Worm (Caenorhabditis elegans) whole organism, late embryonic: ENCODE data around the gene vnut-1.

Source experiments
- C08G9.2 ChIP-seq: sonication (generic microtip); optimal IDR thresholded peaks from 2 replicates; lab custom pipeline; 2016; ENCODE audit warnings: mild to moderate bottlenecking, missing genetic modification characterization, moderate library complexity, missing compliant biosample characterization
- F13H6.1 ChIP-seq: sonication (generic microtip); optimal IDR thresholded peaks from 2 replicates; lab custom pipeline; 2016; ENCODE audit warnings: missing genetic modification characterization, missing compliant biosample characterization
- K02D7.2 ChIP-seq: sonication (generic microtip); optimal IDR thresholded peaks from 2 replicates; lab custom pipeline; 2017; ENCODE audit warnings: mild to moderate bottlenecking, missing genetic modification characterization, missing compliant biosample characterization
- K09A11.1 ChIP-seq: sonication (generic microtip); optimal IDR thresholded peaks from 2 replicates; lab custom pipeline; 2017; ENCODE audit warnings: antibody characterized with exemption, mild to moderate bottlenecking, missing genetic modification characterization, missing compliant biosample characterization; ENCODE audit not compliant: insufficient read depth
- ahr-1 ChIP-seq: sonication (generic microtip); optimal IDR thresholded peaks from 2 replicates; lab custom pipeline; 2016; ENCODE audit warnings: missing genetic modification characterization, missing compliant biosample characterization
- ceh-14 ChIP-seq: sonication (generic microtip); optimal IDR thresholded peaks from 2 replicates; lab custom pipeline; 2016; ENCODE audit warnings: missing genotype, missing genetic modification characterization, missing compliant biosample characterization
- ceh-18 ChIP-seq: sonication (generic microtip); optimal IDR thresholded peaks from 2 replicates; lab custom pipeline; 2016; ENCODE audit warnings: missing genetic modification characterization, missing compliant biosample characterization
- ceh-19 ChIP-seq: fragments of 200-800 bp; sonication (Bioruptor generic); optimal IDR thresholded peaks from 2 replicates; lab custom pipeline; 2018; ENCODE audit warnings: mild to moderate bottlenecking, missing genetic modification characterization, missing compliant biosample characterization
- ceh-2 ChIP-seq: sonication (generic microtip); optimal IDR thresholded peaks from 2 replicates; lab custom pipeline; 2016; ENCODE audit warnings: missing genotype, missing genetic modification characterization, missing compliant biosample characterization
- ceh-30 ChIP-seq: fragments of 150-350 bp; optimal IDR thresholded peaks from 2 replicates; lab custom pipeline; 2014; ENCODE audit warnings: missing biosample characterization, missing genetic modification characterization
- ceh-31 ChIP-seq: sonication (generic microtip); optimal IDR thresholded peaks from 2 replicates; lab custom pipeline; 2016; ENCODE audit warnings: missing genetic modification characterization, missing compliant biosample characterization
- ceh-34 ChIP-seq: sonication (generic microtip); optimal IDR thresholded peaks from 2 replicates; lab custom pipeline; 2016; ENCODE audit warnings: mild to moderate bottlenecking, missing genetic modification characterization, missing compliant biosample characterization
- ceh-6 ChIP-seq: fragments of 200-800 bp; sonication (Bioruptor generic); optimal IDR thresholded peaks from 2 replicates; lab custom pipeline; 2018; ENCODE audit warnings: mild to moderate bottlenecking, missing genetic modification characterization, missing compliant biosample characterization
- ceh-9 ChIP-seq: sonication (generic microtip); optimal IDR thresholded peaks from 2 replicates; lab custom pipeline; 2016; ENCODE audit warnings: mild to moderate bottlenecking, missing genetic modification characterization, inconsistent platforms, missing compliant biosample characterization
- dve-1 ChIP-seq: sonication (generic microtip); optimal IDR thresholded peaks from 2 replicates; lab custom pipeline; 2017; ENCODE audit warnings: antibody characterized with exemption, mild to moderate bottlenecking, missing genetic modification characterization, missing compliant biosample characterization
- elt-2 ChIP-seq: sonication (generic microtip); optimal IDR thresholded peaks from 2 replicates; lab custom pipeline; 2016; ENCODE audit warnings: missing genetic modification reagents, missing genetic modification characterization, missing compliant biosample characterization
- elt-4 ChIP-seq: sonication (generic microtip); optimal IDR thresholded peaks from 2 replicates; lab custom pipeline; 2016; ENCODE audit warnings: missing genetic modification characterization, missing compliant biosample characterization
- eyg-1 ChIP-seq: sonication (generic microtip); optimal IDR thresholded peaks from 2 replicates; lab custom pipeline; 2016; ENCODE audit warnings: missing genotype, missing genetic modification characterization, missing compliant biosample characterization
- hlh-15 ChIP-seq: sonication (generic microtip); optimal IDR thresholded peaks from 2 replicates; lab custom pipeline; 2016; ENCODE audit warnings: missing genetic modification characterization, missing compliant biosample characterization
- hlh-30 ChIP-seq: sonication (generic microtip); optimal IDR thresholded peaks from 2 replicates; lab custom pipeline; 2017; ENCODE audit warnings: antibody characterized with exemption, missing genetic modification characterization, missing compliant biosample characterization; ENCODE audit not compliant: insufficient read depth
- hlh-8 ChIP-seq: sonication (generic microtip); optimal IDR thresholded peaks from 2 replicates; lab custom pipeline; 2016; ENCODE audit warnings: missing genotype, missing genetic modification characterization, missing compliant biosample characterization
- lim-6 ChIP-seq: sonication (generic microtip); optimal IDR thresholded peaks from 2 replicates; lab custom pipeline; 2016; ENCODE audit warnings: missing genetic modification characterization, missing compliant biosample characterization
- nfya-1 ChIP-seq: sonication (generic microtip); optimal IDR thresholded peaks from 2 replicates; lab custom pipeline; 2017; ENCODE audit warnings: missing genetic modification characterization, mild to moderate bottlenecking, missing compliant biosample characterization, antibody characterized with exemption, moderate library complexity
- npax-4 ChIP-seq: sonication (generic microtip); optimal IDR thresholded peaks from 2 replicates; lab custom pipeline; 2016; ENCODE audit warnings: missing genetic modification characterization, missing compliant biosample characterization
- odd-2 ChIP-seq: sonication (generic microtip); optimal IDR thresholded peaks from 2 replicates; lab custom pipeline; 2017; ENCODE audit warnings: antibody characterized with exemption, mild to moderate bottlenecking, missing genetic modification characterization, missing compliant biosample characterization
- pat-9 ChIP-seq: fragments of 200-800 bp; sonication (Bioruptor generic); optimal IDR thresholded peaks from 2 replicates; lab custom pipeline; 2018; ENCODE audit warnings: mild to moderate bottlenecking, missing genetic modification characterization, moderate library complexity, missing compliant biosample characterization
- pax-1 ChIP-seq: fragments of 150-350 bp; optimal IDR thresholded peaks from 2 replicates; lab custom pipeline; 2014; ENCODE audit warnings: missing biosample characterization, missing genetic modification characterization
- pha-2 ChIP-seq: sonication (generic microtip); optimal IDR thresholded peaks from 2 replicates; lab custom pipeline; 2017; ENCODE audit warnings: mild to moderate bottlenecking, missing genetic modification characterization, missing compliant biosample characterization
- pqm-1 ChIP-seq: sonication (generic microtip); optimal IDR thresholded peaks from 2 replicates; lab custom pipeline; 2016; ENCODE audit warnings: missing genetic modification characterization, missing compliant biosample characterization
- pros-1 ChIP-seq: fragments of 150-350 bp; optimal IDR thresholded peaks from 2 replicates; lab custom pipeline; 2014; ENCODE audit warnings: missing biosample characterization, missing genetic modification reagents, missing genetic modification characterization
- ref-2 ChIP-seq: sonication (generic microtip); optimal IDR thresholded peaks from 2 replicates; lab custom pipeline; 2016; ENCODE audit warnings: missing genetic modification characterization, missing compliant biosample characterization
- rnt-1 ChIP-seq: sonication (generic microtip); optimal IDR thresholded peaks from 2 replicates; lab custom pipeline; 2016; ENCODE audit warnings: missing genetic modification characterization, missing compliant biosample characterization
- sox-2 ChIP-seq: fragments of 200-800 bp; sonication (Bioruptor generic); IDR thresholded peaks from 2 replicates; pipeline ENCODE4 v1.3.6; 2022; ENCODE audit warnings: missing genetic modification reagents, missing genetic modification characterization, missing compliant biosample characterization
- sox-4 ChIP-seq: sonication (generic microtip); optimal IDR thresholded peaks from 2 replicates; lab custom pipeline; 2017; ENCODE audit warnings: mild to moderate bottlenecking, missing genetic modification characterization, inconsistent platforms, missing compliant biosample characterization
- syd-9 ChIP-seq: sonication (generic microtip); optimal IDR thresholded peaks from 2 replicates; lab custom pipeline; 2016; ENCODE audit warnings: mild to moderate bottlenecking, missing genetic modification characterization, moderate library complexity, missing compliant biosample characterization
- tbx-2 ChIP-seq: sonication (generic microtip); optimal IDR thresholded peaks from 2 replicates; lab custom pipeline; 2016; ENCODE audit warnings: missing genetic modification characterization, missing compliant biosample characterization
- tbx-7 ChIP-seq: sonication (generic microtip); optimal IDR thresholded peaks from 2 replicates; lab custom pipeline; 2016; ENCODE audit warnings: missing genotype, missing genetic modification characterization, missing compliant biosample characterization
- unc-3 ChIP-seq, 2 experiments: fragments of 200-800 bp in 1 of 2; sonication (Bioruptor generic) in 1 of 2; sonication (generic microtip) in 1 of 2; conservative IDR thresholded peaks in 1 of 2; optimal IDR thresholded peaks in 1 of 2; 2 replicates each; pipeline versions ENCODE4 v1.3.6 to Lab custom; 2016 to 2022; ENCODE audit warnings: missing compliant biosample characterization in 2 of 2, missing genetic modification characterization in 2 of 2, missing genetic modification reagents in 1 of 2
- unc-55 ChIP-seq: sonication (generic microtip); optimal IDR thresholded peaks from 2 replicates; lab custom pipeline; 2017; ENCODE audit warnings: missing biosample characterization, missing genetic modification reagents, missing genetic modification characterization
- unc-86 ChIP-seq: sonication (generic microtip); optimal IDR thresholded peaks from 2 replicates; lab custom pipeline; 2016; ENCODE audit warnings: missing genetic modification characterization, missing compliant biosample characterization
- zip-5 ChIP-seq: sonication (generic microtip); optimal IDR thresholded peaks from 2 replicates; lab custom pipeline; 2016; ENCODE audit warnings: missing genetic modification characterization, missing compliant biosample characterization

vnut-1 gene

ce11 chrII:14500122-14500521 is 10.5 kb downstream of the vnut-1 start, which contains the start of gene K10H10.4:
Gene K10H10.4 (plus strand): TSS chrII:14500422.
- TF ChIP-seq tbx-2, result no peak
- no peak for TF ChIP-seq sox-2 (GFP tag; lab: Robert Waterston, UW)
- no peak for TF ChIP-seq F13H6.1 (tag; lab: Kevin White, UChicago)
- no peak for TF ChIP-seq ceh-9 (tag; lab: Kevin White, UChicago)
- TF ChIP-seq unc-3 (GFP tag; conservative IDR thresholded peaks at IDR 0.05; lab: Robert Waterston, UW), result no peak
- TF ChIP-seq unc-3 (tag; optimal IDR thresholded peaks at IDR 0.05; lab: Kevin White, UChicago), result no peak
- TF ChIP-seq sox-4 (tag; lab: Kevin White, UChicago), result no peak
- TF ChIP-seq ahr-1 (tag; lab: Kevin White, UChicago), result no peak
- no peak for TF ChIP-seq ref-2 (tag; lab: Kevin White, UChicago)
- no peak for TF ChIP-seq hlh-8
- no peak for TF ChIP-seq npax-4
- no peak for TF ChIP-seq nfya-1
- TF ChIP-seq ceh-30, result no peak
- TF ChIP-seq tbx-7 (tag; lab: Kevin White, UChicago), result no peak
- no peak for TF ChIP-seq ceh-2 (tag; lab: Kevin White, UChicago)
- TF ChIP-seq C08G9.2 (tag; lab: Kevin White, UChicago), result no peak
- TF ChIP-seq dve-1 (tag; lab: Kevin White, UChicago), result no peak
- no peak for TF ChIP-seq hlh-30

ce11 chrII:14501447-14501846 is 11.8 kb downstream of the vnut-1 start, which contains the start of gene K10H10.5:
Gene K10H10.5 (plus strand): TSS chrII:14501747.
- TF ChIP-seq hlh-30, result no peak
- no peak for TF ChIP-seq ceh-18
- TF ChIP-seq unc-55 (GFP tag; lab: Kevin White, UChicago), result no peak
- TF ChIP-seq pha-2, result no peak
- TF ChIP-seq elt-2 (tag; lab: Kevin White, UChicago), result no peak
- TF ChIP-seq lim-6 (tag; lab: Kevin White, UChicago), result no peak
- no peak for TF ChIP-seq unc-86
- TF ChIP-seq eyg-1 (tag; lab: Kevin White, UChicago), result no peak
- TF ChIP-seq odd-2 (tag; lab: Kevin White, UChicago), result no peak
- no peak for TF ChIP-seq syd-9 (tag; lab: Kevin White, UChicago)
- no peak for TF ChIP-seq ceh-6 (GFP tag; lab: Kevin White, UChicago)
- no peak for TF ChIP-seq ceh-2 (tag; lab: Kevin White, UChicago)

ce11 chrII:14502997-14503396 is 13.4 kb downstream of the vnut-1 start, which contains the start of gene K10H10.6:
Gene K10H10.6 (plus strand): TSS chrII:14503297.
- TF ChIP-seq hlh-15 (no peak), C08G9.2 (tag; lab: Kevin White, UChicago) (no peak), rnt-1 (no peak), ceh-31 (tag; lab: Kevin White, UChicago) (no peak), ceh-30 (no peak), K09A11.1 (tag; lab: Kevin White, UChicago) (no peak), pqm-1 (no peak), F13H6.1 (tag; lab: Kevin White, UChicago) (no peak), ceh-14 (tag; lab: Kevin White, UChicago) (no peak), elt-4 (tag; lab: Kevin White, UChicago) (no peak), ceh-19 (GFP tag; lab: Kevin White, UChicago) (no peak), ceh-34 (tag; lab: Kevin White, UChicago) (no peak), tbx-7 (tag; lab: Kevin White, UChicago) (no peak), unc-3 (GFP tag; conservative IDR thresholded peaks at IDR 0.05; lab: Robert Waterston, UW) (no peak), unc-3 (tag; optimal IDR thresholded peaks at IDR 0.05; lab: Kevin White, UChicago) (no peak)

- TF ChIP-seq pax-1 (tag; lab: Kevin White, UChicago) (no peak), sox-2 (GFP tag; lab: Robert Waterston, UW) (no peak), K02D7.2 (no peak), C08G9.2 (tag; lab: Kevin White, UChicago) (no peak), pat-9 (tag; lab: Kevin White, UChicago) (no peak), pros-1 (tag; lab: Kevin White, UChicago) (no peak), pqm-1 (no peak), rnt-1 (no peak), F13H6.1 (tag; lab: Kevin White, UChicago) (no peak), zip-5 (tag; lab: Kevin White, UChicago) (no peak), ceh-2 (tag; lab: Kevin White, UChicago) (no peak), tbx-2 (no peak)
These were observed 16.6 kb downstream of the vnut-1 start, which contains the start of gene K10H10.12 for ce11 chrII:14506245-14506644. Gene K10H10.12 (minus strand): TSS chrII:14506345.
